Fruit fly (Drosophila melanogaster) whole organism, embryonic: Measurements from ENCODE around the gene Zwilch.

Experiments
- Atf6 ChIP-seq: fragments of 200-800 bp; sonication (Bioruptor generic); IDR thresholded peaks from 2 replicates; pipeline ENCODE4 v1.3.6; 2022; ENCODE audit warnings: missing biosample characterization, missing genetic modification characterization
- C15 ChIP-seq: fragments of 200-800 bp; sonication (Bioruptor generic); IDR thresholded peaks from 3 replicates; pipeline ENCODE4 v1.3.6; 2022; ENCODE audit warnings: missing biosample characterization, missing genetic modification characterization
- CG10366 ChIP-seq: fragments of 200-800 bp; sonication (Bioruptor generic); IDR thresholded peaks from 2 replicates; pipeline ENCODE4 v1.3.6; 2022; ENCODE audit warnings: missing biosample characterization, missing genetic modification characterization
- CG11247 ChIP-seq: fragments of 200-800 bp; sonication (Bioruptor generic); IDR thresholded peaks from 2 replicates; pipeline ENCODE4 v1.3.6; 2022; ENCODE audit warnings: missing biosample characterization, missing genetic modification characterization
- CG13424 ChIP-seq: fragments of 200-800 bp; sonication (Bioruptor generic); optimal IDR thresholded peaks from 2 replicates; lab custom pipeline; 2019; ENCODE audit warnings: missing biosample characterization, mild to moderate bottlenecking, missing genetic modification characterization, moderate library complexity
- CG14667 ChIP-seq: fragments of 200-800 bp; sonication (Bioruptor generic); IDR thresholded peaks from 2 replicates; pipeline ENCODE4 v1.3.6; 2022; ENCODE audit warnings: missing biosample characterization, missing genetic modification characterization
- CG14860 ChIP-seq: fragments of 200-800 bp; sonication (Bioruptor generic); IDR thresholded peaks from 3 replicates; pipeline ENCODE4 v1.3.6; 2022; ENCODE audit warnings: missing biosample characterization, missing genetic modification characterization; ENCODE audit not compliant: partially characterized antibody
- CG15011 ChIP-seq: fragments of 200-800 bp; sonication (Bioruptor generic); optimal IDR thresholded peaks from 3 replicates; lab custom pipeline; 2018; ENCODE audit warnings: missing biosample characterization, mild to moderate bottlenecking, missing genetic modification characterization
- CG15514 ChIP-seq: fragments of 200-800 bp; sonication (Bioruptor generic); optimal IDR thresholded peaks from 3 replicates; lab custom pipeline; 2017; ENCODE audit warnings: missing biosample characterization, missing genetic modification characterization, mild to moderate bottlenecking, moderate library complexity, missing genetic modification reagents
- CG15696 ChIP-seq: fragments of 200-800 bp; sonication (Bioruptor generic); optimal IDR thresholded peaks from 2 replicates; lab custom pipeline; 2019; ENCODE audit warnings: missing biosample characterization, mild to moderate bottlenecking, missing genetic modification characterization, moderate library complexity
- CG16813 ChIP-seq: fragments of 200-800 bp; sonication (Bioruptor generic); IDR thresholded peaks from 3 replicates; pipeline ENCODE4 v1.3.6; 2022; ENCODE audit warnings: missing biosample characterization, missing genetic modification characterization; ENCODE audit not compliant: partially characterized antibody
- CG18599 ChIP-seq: fragments of 200-800 bp; sonication (Bioruptor generic); optimal IDR thresholded peaks from 3 replicates; lab custom pipeline; 2017; ENCODE audit warnings: missing biosample characterization, missing genetic modification characterization, mild to moderate bottlenecking, moderate library complexity, missing genetic modification reagents
- CG2875 ChIP-seq: fragments of 200-800 bp; sonication (Bioruptor generic); optimal IDR thresholded peaks from 2 replicates; lab custom pipeline; 2017; ENCODE audit warnings: missing biosample characterization, mild to moderate bottlenecking, missing genetic modification characterization, missing genetic modification reagents
- CG30020 ChIP-seq: fragments of 200-800 bp; optimal IDR thresholded peaks from 2 replicates; lab custom pipeline; 2019; ENCODE audit warnings: missing biosample characterization, mild to moderate bottlenecking, missing genetic modification characterization, moderate library complexity
- CG31388 ChIP-seq: fragments of 200-800 bp; sonication (Bioruptor generic); optimal IDR thresholded peaks from 2 replicates; lab custom pipeline; 2016; ENCODE audit warnings: missing biosample characterization, missing genetic modification characterization
- CG4424 ChIP-seq: fragments of 200-800 bp; sonication (Bioruptor generic); optimal IDR thresholded peaks from 3 replicates; lab custom pipeline; 2016; ENCODE audit warnings: missing biosample characterization, missing genetic modification characterization
- CG4820 ChIP-seq: fragments of 200-800 bp; sonication (Bioruptor generic); optimal IDR thresholded peaks from 3 replicates; lab custom pipeline; 2016; ENCODE audit warnings: missing biosample characterization, missing genetic modification characterization
- CG6254 ChIP-seq: fragments of 200-800 bp; sonication (Bioruptor generic); optimal IDR thresholded peaks from 3 replicates; lab custom pipeline; 2017; ENCODE audit warnings: mild to moderate bottlenecking, missing biosample characterization, missing genetic modification reagents, missing genetic modification characterization
- CG6683 ChIP-seq: fragments of 200-800 bp; sonication (Bioruptor generic); optimal IDR thresholded peaks from 2 replicates; lab custom pipeline; 2017; ENCODE audit warnings: missing biosample characterization, mild to moderate bottlenecking, missing genetic modification characterization, missing genetic modification reagents
- CG6791 ChIP-seq: fragments of 200-800 bp; sonication (Bioruptor generic); IDR thresholded peaks from 3 replicates; pipeline ENCODE4 v1.3.6; 2022; ENCODE audit warnings: missing biosample characterization, missing genetic modification characterization; ENCODE audit not compliant: partially characterized antibody
- Eip74EF ChIP-seq, 2 experiments: fragments of 200-800 bp in 1 of 2; fragments of >200 bp in 1 of 2; sonication (Bioruptor generic) in 1 of 2; optimal IDR thresholded peaks; 2 replicates each; lab custom pipeline; 2017 to 2019; ENCODE audit warnings: missing biosample characterization in 2 of 2, missing genetic modification characterization in 2 of 2, mild to moderate bottlenecking in 1 of 2, moderate library complexity in 1 of 2
- Ets97D ChIP-seq: fragments of 200-800 bp; sonication (Bioruptor generic); optimal IDR thresholded peaks from 3 replicates; lab custom pipeline; 2016; ENCODE audit warnings: missing biosample characterization, missing genetic modification characterization
- Fer3 ChIP-seq: fragments of 200-800 bp; sonication (Bioruptor generic); optimal IDR thresholded peaks from 2 replicates; lab custom pipeline; 2018; ENCODE audit warnings: missing biosample characterization, mild to moderate bottlenecking, missing genetic modification characterization, moderate library complexity
- H2.0 ChIP-seq: fragments of 200-800 bp; sonication (Bioruptor generic); IDR thresholded peaks from 2 replicates; pipeline ENCODE4 v1.3.6; 2022; ENCODE audit warnings: missing biosample characterization, missing genetic modification characterization
- Kr ChIP-seq: fragments of 200-800 bp; sonication (Bioruptor generic); optimal IDR thresholded peaks from 2 replicates; lab custom pipeline; 2017; ENCODE audit warnings: missing biosample characterization, mild to moderate bottlenecking, missing genetic modification characterization
- Nf-YB ChIP-seq: fragments of 200-800 bp; sonication (Bioruptor generic); optimal IDR thresholded peaks from 3 replicates; lab custom pipeline; 2019; ENCODE audit warnings: missing biosample characterization, mild to moderate bottlenecking, missing genetic modification characterization, moderate library complexity
- PHDP ChIP-seq: fragments of 200-800 bp; sonication (Bioruptor generic); optimal IDR thresholded peaks from 3 replicates; lab custom pipeline; 2018; ENCODE audit warnings: missing biosample characterization, mild to moderate bottlenecking, missing genetic modification characterization, moderate library complexity
- Poxn ChIP-seq: fragments of 200-800 bp; sonication (Bioruptor generic); IDR thresholded peaks from 2 replicates; pipeline ENCODE4 v1.3.6; 2022; ENCODE audit warnings: missing biosample characterization, missing genetic modification characterization
- Spps ChIP-seq: fragments of 200-800 bp; sonication (Bioruptor generic); optimal IDR thresholded peaks from 2 replicates; lab custom pipeline; 2018; ENCODE audit warnings: missing biosample characterization, mild to moderate bottlenecking, missing genetic modification characterization
- Sry-δ ChIP-seq: fragments of 200-800 bp; sonication (Bioruptor generic); optimal IDR thresholded peaks from 2 replicates; lab custom pipeline; 2016; ENCODE audit warnings: missing biosample characterization, missing genetic modification characterization
- YL-1 ChIP-seq: fragments of 200-800 bp; sonication (Bioruptor generic); optimal IDR thresholded peaks from 3 replicates; lab custom pipeline; 2017; ENCODE audit warnings: missing biosample characterization, mild to moderate bottlenecking, missing genetic modification characterization
- ap ChIP-seq: fragments of 200-800 bp; sonication (Bioruptor generic); IDR thresholded peaks from 2 replicates; pipeline ENCODE4 v1.3.6; 2022; ENCODE audit warnings: missing biosample characterization, missing genetic modification characterization
- ato ChIP-seq: fragments of 200-800 bp; sonication (Bioruptor generic); IDR thresholded peaks from 2 replicates; pipeline ENCODE4 v1.3.6; 2022; ENCODE audit warnings: missing biosample characterization, missing genetic modification characterization; ENCODE audit not compliant: partially characterized antibody
- cas ChIP-seq: fragments of 200-800 bp; sonication (Bioruptor generic); IDR thresholded peaks from 2 replicates; pipeline ENCODE4 v1.3.6; 2022; ENCODE audit warnings: missing biosample characterization, missing genetic modification characterization
- corto ChIP-seq: fragments of 200-800 bp; sonication (Bioruptor generic); optimal IDR thresholded peaks from 2 replicates; lab custom pipeline; 2016; ENCODE audit warnings: missing biosample characterization, mild to moderate bottlenecking, missing genetic modification characterization, moderate library complexity
- da ChIP-seq: fragments of 200-800 bp; sonication (Bioruptor generic); optimal IDR thresholded peaks from 2 replicates; lab custom pipeline; 2016; ENCODE audit warnings: missing biosample characterization, missing genetic modification characterization
- disco-r ChIP-seq: fragments of 200-800 bp; sonication (Bioruptor generic); optimal IDR thresholded peaks from 2 replicates; lab custom pipeline; 2016; ENCODE audit warnings: missing biosample characterization, missing genetic modification characterization
- dysf ChIP-seq: fragments of 200-800 bp; sonication (Bioruptor generic); IDR thresholded peaks from 3 replicates; pipeline ENCODE4 v1.3.6; 2022; ENCODE audit warnings: missing biosample characterization, missing genetic modification characterization
- insv ChIP-seq, 2 experiments: fragments of 200-800 bp; sonication (Bioruptor generic); optimal IDR thresholded peaks; 3 replicates each; lab custom pipeline; 2016 to 2018; ENCODE audit warnings: missing biosample characterization in 2 of 2, missing genetic modification characterization in 2 of 2
- knrl ChIP-seq: fragments of 200-800 bp; sonication (Bioruptor generic); IDR thresholded peaks from 3 replicates; pipeline ENCODE4 v1.3.6; 2022; ENCODE audit warnings: missing biosample characterization, missing genetic modification characterization; ENCODE audit not compliant: partially characterized antibody
- mirr ChIP-seq: fragments of 200-800 bp; sonication (Bioruptor generic); optimal IDR thresholded peaks from 3 replicates; lab custom pipeline; 2018; ENCODE audit warnings: missing biosample characterization, mild to moderate bottlenecking, missing genetic modification characterization
- prd ChIP-seq, 3 experiments: fragments of >200 bp in 2 of 3; fragments of 200-800 bp in 1 of 3; sonication (Bioruptor generic) in 1 of 3; optimal IDR thresholded peaks in 2 of 3; IDR thresholded peaks in 1 of 3; 2 replicates in 2 of 3; 3 replicates in 1 of 3; pipeline versions ENCODE4 v1.3.6 to Lab custom; 2017 to 2022; ENCODE audit warnings: missing biosample characterization in 1 of 3, missing genetic modification characterization in 1 of 3
- pzg ChIP-seq: fragments of 200-800 bp; sonication (Bioruptor generic); optimal IDR thresholded peaks from 3 replicates; lab custom pipeline; 2018; ENCODE audit warnings: missing biosample characterization, mild to moderate bottlenecking, missing genetic modification characterization, moderate library complexity
- repo ChIP-seq: fragments of 200-800 bp; sonication (Bioruptor generic); optimal IDR thresholded peaks from 2 replicates; lab custom pipeline; 2016; ENCODE audit warnings: missing biosample characterization, missing genetic modification characterization
- ro ChIP-seq: fragments of 200-800 bp; sonication (Bioruptor generic); IDR thresholded peaks from 2 replicates; pipeline ENCODE4 v1.3.6; 2022; ENCODE audit warnings: missing biosample characterization, missing genetic modification characterization
- sc ChIP-seq, 3 experiments: fragments of >200 bp in 2 of 3; fragments of 200-800 bp in 1 of 3; sonication (Bioruptor generic) in 1 of 3; optimal IDR thresholded peaks; 2 replicates in 2 of 3; 3 replicates in 1 of 3; lab custom pipeline; 2017; ENCODE audit warnings: mild to moderate bottlenecking in 1 of 3, missing biosample characterization in 1 of 3, missing genetic modification characterization in 1 of 3, missing genetic modification reagents in 1 of 3
- slp2 ChIP-seq: fragments of 200-800 bp; sonication (Bioruptor generic); optimal IDR thresholded peaks from 2 replicates; lab custom pipeline; 2016; ENCODE audit warnings: missing biosample characterization, missing genetic modification characterization
- sna ChIP-seq: fragments of 200-800 bp; sonication (Bioruptor generic); IDR thresholded peaks from 2 replicates; pipeline ENCODE4 v1.3.6; 2022; ENCODE audit warnings: missing biosample characterization, missing genetic modification characterization; ENCODE audit not compliant: partially characterized antibody
- vfl ChIP-seq: fragments of 200-800 bp; sonication (Bioruptor generic); optimal IDR thresholded peaks from 2 replicates; lab custom pipeline; 2016; ENCODE audit warnings: missing biosample characterization, missing genetic modification characterization

Gene Zwilch

dm6 chr3R:31254808-31255207 is 41.6 kb upstream of the Zwilch start, which contains the start of the genes CG1750 and spn-F (continued):
- TF ChIP-seq CG15514 (GFP tag; lab: Kevin White, UChicago): peak; percentile 23
- no peak for TF ChIP-seq disco-r (GFP tag; lab: Kevin White, UChicago)
- TF ChIP-seq dysf: no peak
- TF ChIP-seq CG11247 (GFP tag; lab: Robert Waterston, UW): no peak
- TF ChIP-seq Ets97D (GFP tag; lab: Kevin White, UChicago): no peak
- no peak for TF ChIP-seq ato (GFP tag; lab: Robert Waterston, UW)
- no peak for TF ChIP-seq H2.0 (GFP tag; lab: Robert Waterston, UW)
- TF ChIP-seq Spps (tag; lab: Kevin White, UChicago): no peak
- TF ChIP-seq CG31388 (GFP tag; lab: Kevin White, UChicago): no peak
- TF ChIP-seq Eip74EF (GFP tag; optimal IDR thresholded peaks at IDR 0.05; lab: Kevin White, UChicago): no peak
- no peak for TF ChIP-seq insv (GFP tag; optimal IDR thresholded peaks at IDR 0.05; lab: Kevin White, UChicago)
- peak; percentile 59 for TF ChIP-seq CG16813 (GFP tag; lab: Robert Waterston, UW)
- TF ChIP-seq pzg (GFP tag; lab: Kevin White, UChicago): peak; percentile 61
- no peak for TF ChIP-seq CG15011 (GFP tag; lab: Kevin White, UChicago)
- no peak for TF ChIP-seq slp2 (GFP tag; lab: Kevin White, UChicago)
- TF ChIP-seq ap (GFP tag; lab: Robert Waterston, UW): no peak
- no peak for TF ChIP-seq repo (GFP tag; lab: Kevin White, UChicago)
- no peak for TF ChIP-seq CG4424 (GFP tag; lab: Kevin White, UChicago)
- TF ChIP-seq CG2875 (GFP tag; lab: Kevin White, UChicago): no peak
- TF ChIP-seq CG14667 (GFP tag; lab: Robert Waterston, UW): no peak
- TF ChIP-seq CG14860 (GFP tag; lab: Robert Waterston, UW): peak; percentile 49; the same call in 2 of the 3 replicates
- TF ChIP-seq CG30020 (tag; lab: Kevin White, UChicago): no peak
- TF ChIP-seq CG6254 (GFP tag; lab: Kevin White, UChicago): no peak
- TF ChIP-seq ro (GFP tag; lab: Robert Waterston, UW): no peak
- TF ChIP-seq CG4820: no peak
- TF ChIP-seq knrl (GFP tag; lab: Robert Waterston, UW): peak; percentile 71; the same call in 2 of the 3 replicates
- no peak for TF ChIP-seq Poxn (GFP tag; lab: Robert Waterston, UW)
- no peak for TF ChIP-seq mirr
- no peak for TF ChIP-seq corto (GFP tag; lab: Kevin White, UChicago)
- no peak for TF ChIP-seq da (GFP tag; lab: Kevin White, UChicago)
- TF ChIP-seq vfl (GFP tag; lab: Kevin White, UChicago): no peak
- TF ChIP-seq sna: peak; percentile 85
- no peak for TF ChIP-seq prd (optimal IDR thresholded peaks at IDR 0.05; lab: Kevin White, UChicago)
- no peak for TF ChIP-seq prd (GFP tag; IDR thresholded peaks at IDR 0.05; lab: Robert Waterston, UW)
- TF ChIP-seq CG10366 (GFP tag; lab: Robert Waterston, UW): no peak
- TF ChIP-seq YL-1 (GFP tag; lab: Kevin White, UChicago): peak; percentile 43
- no peak for TF ChIP-seq Fer3
- TF ChIP-seq Nf-YB (GFP tag; lab: Kevin White, UChicago): no peak
- peak; percentile 75 for TF ChIP-seq Sry-δ (GFP tag; lab: Kevin White, UChicago)
- TF ChIP-seq sc (optimal IDR thresholded peaks at IDR 0.05; lab: Kevin White, UChicago): no peak
- no peak for TF ChIP-seq sc (GFP tag; optimal IDR thresholded peaks at IDR 0.05; lab: Kevin White, UChicago)
- TF ChIP-seq Kr (GFP tag; lab: Kevin White, UChicago): no peak
- no peak for TF ChIP-seq PHDP (tag; lab: Kevin White, UChicago)
- TF ChIP-seq CG6683 (GFP tag; lab: Kevin White, UChicago): no peak
- TF ChIP-seq Atf6 (GFP tag; lab: Robert Waterston, UW): no peak
- no peak for TF ChIP-seq CG15696 (tag; lab: Kevin White, UChicago)
- TF ChIP-seq cas (GFP tag; lab: Robert Waterston, UW): no peak
- TF ChIP-seq CG18599 (GFP tag; lab: Kevin White, UChicago): no peak
- no peak for TF ChIP-seq CG6791 (GFP tag; lab: Robert Waterston, UW)
- peak; percentile 20 for TF ChIP-seq CG13424
- no peak for TF ChIP-seq C15
